Fruit fly (Drosophila melanogaster) whole organism, embryonic: ENCODE results near the gene Antp.
A peak's percentile ranks its signal among the peaks of the same experiment; 100 is the strongest.

Source experiments
- CG11093 ChIP-seq: fragments of 200-800 bp; sonication (Bioruptor generic); IDR thresholded peaks from 3 replicates; pipeline ENCODE4 v1.3.6; 2022; ENCODE audit warnings: missing biosample characterization, missing genetic modification characterization
- CG12299 ChIP-seq: fragments of 200-800 bp; sonication (Bioruptor generic); optimal IDR thresholded peaks from 2 replicates; lab custom pipeline; 2018; ENCODE audit warnings: missing biosample characterization, mild to moderate bottlenecking, missing genetic modification characterization
- CG1233 ChIP-seq: fragments of 200-800 bp; sonication (Bioruptor generic); optimal IDR thresholded peaks from 4 replicates; lab custom pipeline; 2018; ENCODE audit warnings: missing biosample characterization, mild to moderate bottlenecking, missing genetic modification characterization
- CG12659 ChIP-seq: fragments of 200-800 bp; sonication (Bioruptor generic); optimal IDR thresholded peaks from 3 replicates; lab custom pipeline; 2017; ENCODE audit warnings: mild to moderate bottlenecking, missing biosample characterization, missing genetic modification reagents, missing genetic modification characterization
- CG13287 ChIP-seq: fragments of 200-800 bp; sonication (Bioruptor generic); IDR thresholded peaks from 2 replicates; pipeline ENCODE4 v1.3.6; 2022; ENCODE audit warnings: missing biosample characterization, missing genetic modification characterization; ENCODE audit not compliant: partially characterized antibody
- CG13624 ChIP-seq: fragments of 200-800 bp; sonication (Bioruptor generic); optimal IDR thresholded peaks from 2 replicates; lab custom pipeline; 2016; ENCODE audit warnings: missing biosample characterization, missing genetic modification characterization
- CG15696 ChIP-seq: fragments of 200-800 bp; sonication (Bioruptor generic); optimal IDR thresholded peaks from 2 replicates; lab custom pipeline; 2019; ENCODE audit warnings: missing biosample characterization, mild to moderate bottlenecking, missing genetic modification characterization, moderate library complexity
- CG1832 ChIP-seq: fragments of 200-800 bp; sonication (Bioruptor generic); optimal IDR thresholded peaks from 2 replicates; lab custom pipeline; 2017; ENCODE audit warnings: missing biosample characterization, mild to moderate bottlenecking, missing genetic modification characterization, inconsistent platforms
- CG5953 ChIP-seq: fragments of 200-800 bp; sonication (Bioruptor generic); IDR thresholded peaks from 2 replicates; pipeline ENCODE4 v1.3.6; 2022; ENCODE audit warnings: missing biosample characterization, missing genetic modification characterization
- CG6683 ChIP-seq: fragments of 200-800 bp; sonication (Bioruptor generic); optimal IDR thresholded peaks from 2 replicates; lab custom pipeline; 2017; ENCODE audit warnings: missing biosample characterization, mild to moderate bottlenecking, missing genetic modification characterization, missing genetic modification reagents
- CG7987 ChIP-seq: fragments of 200-800 bp; sonication (Bioruptor generic); optimal IDR thresholded peaks from 2 replicates; lab custom pipeline; 2018; ENCODE audit warnings: missing biosample characterization, mild to moderate bottlenecking, missing genetic modification characterization, moderate library complexity
- D ChIP-seq, 2 experiments: fragments of 200-800 bp in 1 of 2; fragments of >200 bp in 1 of 2; sonication (Bioruptor generic) in 1 of 2; optimal IDR thresholded peaks; 2 replicates in 1 of 2; 3 replicates in 1 of 2; lab custom pipeline; 2017; ENCODE audit warnings: mild to moderate bottlenecking in 1 of 2, missing biosample characterization in 1 of 2, missing genetic modification characterization in 1 of 2, missing genetic modification reagents in 1 of 2
- E2f1 ChIP-seq: fragments of 200-800 bp; sonication (Bioruptor generic); IDR thresholded peaks from 2 replicates; pipeline ENCODE4 v1.3.6; 2022; ENCODE audit warnings: missing biosample characterization, missing genetic modification characterization
- Eip74EF ChIP-seq, 2 experiments: fragments of 200-800 bp in 1 of 2; fragments of >200 bp in 1 of 2; sonication (Bioruptor generic) in 1 of 2; optimal IDR thresholded peaks; 2 replicates each; lab custom pipeline; 2017 to 2019; ENCODE audit warnings: missing biosample characterization in 2 of 2, missing genetic modification characterization in 2 of 2, mild to moderate bottlenecking in 1 of 2, moderate library complexity in 1 of 2
- Hey ChIP-seq: fragments of 200-800 bp; sonication (Bioruptor generic); optimal IDR thresholded peaks from 3 replicates; lab custom pipeline; 2018; ENCODE audit warnings: missing biosample characterization, mild to moderate bottlenecking, missing genetic modification characterization
- Hsf ChIP-seq: fragments of 200-800 bp; sonication (Bioruptor generic); optimal IDR thresholded peaks from 3 replicates; lab custom pipeline; 2016; ENCODE audit warnings: missing biosample characterization, missing genetic modification characterization
- Neu2 ChIP-seq: fragments of 200-800 bp; sonication (Bioruptor generic); optimal IDR thresholded peaks from 3 replicates; lab custom pipeline; 2016; ENCODE audit warnings: missing biosample characterization, missing genetic modification characterization, borderline replicate concordance
- Sry-δ ChIP-seq: fragments of 200-800 bp; sonication (Bioruptor generic); optimal IDR thresholded peaks from 2 replicates; lab custom pipeline; 2016; ENCODE audit warnings: missing biosample characterization, missing genetic modification characterization
- abd-A ChIP-seq: fragments of 200-800 bp; sonication (Bioruptor generic); optimal IDR thresholded peaks from 3 replicates; lab custom pipeline; 2019; ENCODE audit warnings: missing biosample characterization, mild to moderate bottlenecking, missing genetic modification characterization, moderate library complexity
- aop ChIP-seq: fragments of 200-800 bp; sonication (Bioruptor generic); IDR thresholded peaks from 2 replicates; pipeline ENCODE4 v1.3.6; 2022; ENCODE audit warnings: missing biosample characterization, missing genetic modification characterization
- btn ChIP-seq: fragments of 200-800 bp; sonication (Bioruptor generic); optimal IDR thresholded peaks from 2 replicates; lab custom pipeline; 2016; ENCODE audit warnings: missing biosample characterization, missing genetic modification characterization
- cg ChIP-seq: fragments of 200-800 bp; sonication (Bioruptor generic); optimal IDR thresholded peaks from 3 replicates; lab custom pipeline; 2019; ENCODE audit warnings: missing biosample characterization, mild to moderate bottlenecking, missing genetic modification characterization, moderate library complexity
- chif ChIP-seq, 2 experiments: fragments of 200-800 bp; sonication (Bioruptor generic); optimal IDR thresholded peaks; 3 replicates each; lab custom pipeline; 2016; ENCODE audit warnings: missing biosample characterization in 2 of 2, missing genetic modification characterization in 2 of 2
- chinmo ChIP-seq: fragments of 200-800 bp; sonication (Bioruptor generic); IDR thresholded peaks from 4 replicates; pipeline ENCODE4 v1.3.6; 2022; ENCODE audit warnings: missing biosample characterization, missing genetic modification characterization; ENCODE audit not compliant: partially characterized antibody
- crp ChIP-seq, 2 experiments: fragments of 200-800 bp; sonication (Bioruptor generic); optimal IDR thresholded peaks; 2 replicates in 1 of 2; 3 replicates in 1 of 2; lab custom pipeline; 2017; ENCODE audit warnings: missing biosample characterization in 2 of 2, missing genetic modification characterization in 2 of 2, mild to moderate bottlenecking in 1 of 2, moderate library complexity in 1 of 2
- ewg ChIP-seq: fragments of 200-800 bp; sonication (Bioruptor generic); optimal IDR thresholded peaks from 3 replicates; lab custom pipeline; 2017; ENCODE audit warnings: mild to moderate bottlenecking, missing biosample characterization, missing genetic modification reagents, missing genetic modification characterization
- ftz-f1 ChIP-seq: fragments of 200-800 bp; sonication (Bioruptor generic); optimal IDR thresholded peaks from 2 replicates; lab custom pipeline; 2016; ENCODE audit warnings: missing biosample characterization, missing genetic modification characterization
- gsb ChIP-seq: fragments of 200-800 bp; sonication (Bioruptor generic); IDR thresholded peaks from 2 replicates; pipeline ENCODE4 v1.3.6; 2022; ENCODE audit warnings: missing biosample characterization, missing genetic modification characterization
- kay ChIP-seq: fragments of 200-800 bp; sonication (Bioruptor generic); optimal IDR thresholded peaks from 2 replicates; lab custom pipeline; 2016; ENCODE audit warnings: missing biosample characterization, missing genetic modification characterization
- klu ChIP-seq: fragments of 200-800 bp; sonication (Bioruptor generic); IDR thresholded peaks from 2 replicates; pipeline ENCODE4 v1.3.6; 2022; ENCODE audit warnings: missing biosample characterization, missing genetic modification characterization
- phol ChIP-seq: fragments of 200-800 bp; sonication (Bioruptor generic); optimal IDR thresholded peaks from 3 replicates; lab custom pipeline; 2018; ENCODE audit warnings: missing biosample characterization, mild to moderate bottlenecking, missing genetic modification characterization, moderate library complexity
- prd ChIP-seq, 3 experiments: fragments of >200 bp in 2 of 3; fragments of 200-800 bp in 1 of 3; sonication (Bioruptor generic) in 1 of 3; optimal IDR thresholded peaks in 2 of 3; IDR thresholded peaks in 1 of 3; 2 replicates in 2 of 3; 3 replicates in 1 of 3; pipeline versions ENCODE4 v1.3.6 to Lab custom; 2017 to 2022; ENCODE audit warnings: missing biosample characterization in 1 of 3, missing genetic modification characterization in 1 of 3
- pum ChIP-seq: fragments of 200-800 bp; sonication (Bioruptor generic); optimal IDR thresholded peaks from 2 replicates; lab custom pipeline; 2016; ENCODE audit warnings: missing biosample characterization, missing genetic modification characterization
- pzg ChIP-seq: fragments of 200-800 bp; sonication (Bioruptor generic); optimal IDR thresholded peaks from 3 replicates; lab custom pipeline; 2018; ENCODE audit warnings: missing biosample characterization, mild to moderate bottlenecking, missing genetic modification characterization, moderate library complexity
- run ChIP-seq: fragments of 200-800 bp; sonication (Bioruptor generic); optimal IDR thresholded peaks from 3 replicates; lab custom pipeline; 2018; ENCODE audit warnings: missing biosample characterization, mild to moderate bottlenecking, missing genetic modification characterization
- so ChIP-seq: fragments of 200-800 bp; sonication (Bioruptor generic); IDR thresholded peaks from 3 replicates; pipeline ENCODE4 v1.3.6; 2022; ENCODE audit warnings: missing biosample characterization, missing genetic modification characterization
- tap ChIP-seq: fragments of 200-800 bp; optimal IDR thresholded peaks from 3 replicates; lab custom pipeline; 2019; ENCODE audit warnings: missing biosample characterization, mild to moderate bottlenecking, missing genetic modification characterization, moderate library complexity
- tgo ChIP-seq: fragments of 200-800 bp; sonication (Bioruptor generic); IDR thresholded peaks from 3 replicates; pipeline ENCODE4 v1.3.6; 2022; ENCODE audit warnings: missing biosample characterization, missing genetic modification characterization
- tna ChIP-seq: fragments of 200-800 bp; sonication (Bioruptor generic); IDR thresholded peaks from 2 replicates; pipeline ENCODE4 v1.3.6; 2022; ENCODE audit warnings: missing biosample characterization, missing genetic modification characterization; ENCODE audit not compliant: partially characterized antibody
- ttk ChIP-seq: fragments of 200-800 bp; sonication (Bioruptor generic); IDR thresholded peaks from 2 replicates; pipeline ENCODE4 v2.1.2; 2022; ENCODE audit warnings: missing biosample characterization, missing genetic modification characterization
- tup ChIP-seq: fragments of 200-800 bp; sonication (Bioruptor generic); optimal IDR thresholded peaks from 2 replicates; lab custom pipeline; 2016; ENCODE audit warnings: missing biosample characterization, mild to moderate bottlenecking, missing genetic modification characterization, moderate library complexity
- vvl ChIP-seq: fragments of 200-800 bp; sonication (Bioruptor generic); IDR thresholded peaks from 2 replicates; pipeline ENCODE4 v1.3.6; 2022; ENCODE audit warnings: missing biosample characterization, missing genetic modification characterization

Gene Antp

dm6 chr3R:6849866-6850265, 149.2 kb downstream of the Antp start, which contains the start of gene Scr (continued):
- no peak for TF ChIP-seq Eip74EF (GFP tag; optimal IDR thresholded peaks at IDR 0.05; lab: Kevin White, UChicago)
- no peak for TF ChIP-seq phol (tag; lab: Kevin White, UChicago)
- TF ChIP-seq Neu2 (GFP tag; lab: Kevin White, UChicago): no peak
- TF ChIP-seq crp (GFP tag; optimal IDR thresholded peaks at IDR 0.05; lab: Kevin White, UChicago): no peak
- TF ChIP-seq run (tag; lab: Kevin White, UChicago): no peak
- no peak for TF ChIP-seq ftz-f1 (GFP tag; lab: Kevin White, UChicago)
- peak; percentile 81; the same call in 1 of the 4 replicates for TF ChIP-seq chinmo
- no peak for TF ChIP-seq aop (GFP tag; lab: Robert Waterston, UW)
- no peak for TF ChIP-seq CG7987 (GFP tag; lab: Kevin White, UChicago)
- TF ChIP-seq Sry-δ (GFP tag; lab: Kevin White, UChicago): no peak
- no peak for TF ChIP-seq ttk (GFP tag; lab: Robert Waterston, UW)
- TF ChIP-seq btn (GFP tag; lab: Kevin White, UChicago): no peak
- TF ChIP-seq CG1832 (GFP tag; lab: Kevin White, UChicago): peak; percentile 94
- peak; percentile 88 for TF ChIP-seq cg (GFP tag; lab: Kevin White, UChicago)
- no peak for TF ChIP-seq tup (GFP tag; lab: Kevin White, UChicago)
- TF ChIP-seq tgo (GFP tag; lab: Robert Waterston, UW): no peak
- TF ChIP-seq E2f1: no peak
- TF ChIP-seq abd-A: peak; percentile 79
- no peak for TF ChIP-seq CG5953 (GFP tag; lab: Robert Waterston, UW)
- TF ChIP-seq Hey: no peak
- no peak for TF ChIP-seq prd (optimal IDR thresholded peaks at IDR 0.05; lab: Kevin White, UChicago)
- no peak for TF ChIP-seq prd (GFP tag; IDR thresholded peaks at IDR 0.05; lab: Robert Waterston, UW)
- TF ChIP-seq kay (GFP tag; lab: Kevin White, UChicago): no peak
- peak; percentile 89 for TF ChIP-seq ewg (GFP tag; lab: Kevin White, UChicago)
- no peak for TF ChIP-seq gsb (GFP tag; lab: Robert Waterston, UW)
- no peak for TF ChIP-seq chif (GFP tag; optimal IDR thresholded peaks at IDR 0.05; lab: Kevin White, UChicago)
- TF ChIP-seq CG12659: no peak
- peak; percentile 63 for TF ChIP-seq D (optimal IDR thresholded peaks at IDR 0.05; lab: Kevin White, UChicago)
- no peak for TF ChIP-seq D (GFP tag; optimal IDR thresholded peaks at IDR 0.05; lab: Kevin White, UChicago)
- TF ChIP-seq CG13624 (GFP tag; lab: Kevin White, UChicago): no peak
- TF ChIP-seq CG12299 (tag; lab: Kevin White, UChicago): no peak
- TF ChIP-seq CG11093: no peak
- no peak for TF ChIP-seq CG1233 (GFP tag; lab: Kevin White, UChicago)
- TF ChIP-seq CG13287 (GFP tag; lab: Robert Waterston, UW): peak; percentile 19; the same call in 1 of the 2 replicates
- TF ChIP-seq pum: no peak
- no peak for TF ChIP-seq CG15696 (tag; lab: Kevin White, UChicago)
- TF ChIP-seq CG6683 (GFP tag; lab: Kevin White, UChicago): no peak
- TF ChIP-seq klu (GFP tag; lab: Robert Waterston, UW): no peak
- TF ChIP-seq Hsf (GFP tag; lab: Kevin White, UChicago): no peak
- no peak for TF ChIP-seq tna (GFP tag; lab: Robert Waterston, UW)
- TF ChIP-seq pzg (GFP tag; lab: Kevin White, UChicago): no peak
- TF ChIP-seq so: no peak
- TF ChIP-seq vvl (GFP tag; lab: Robert Waterston, UW): no peak; the same call in 1 of the 2 replicates
- no peak for TF ChIP-seq tap
